Fruit fly (Drosophila melanogaster) whole organism, embryonic: ENCODE results near the gene Coq5.
A peak's percentile ranks its signal among the peaks of the same experiment; 100 is the strongest.

ENCODE experiments used
- Ada2b ChIP-seq: fragments of 200-800 bp; sonication (Bioruptor generic); IDR thresholded peaks from 2 replicates; pipeline ENCODE4 v1.3.6; 2022; ENCODE audit warnings: missing biosample characterization, missing genetic modification characterization
- Atf-2 ChIP-seq: fragments of 200-800 bp; sonication (Bioruptor generic); optimal IDR thresholded peaks from 2 replicates; lab custom pipeline; 2016; ENCODE audit warnings: missing biosample characterization, missing genetic modification characterization
- Atf3 ChIP-seq: fragments of 200-800 bp; sonication (Bioruptor generic); optimal IDR thresholded peaks from 3 replicates; lab custom pipeline; 2016; ENCODE audit warnings: missing biosample characterization, missing genetic modification characterization
- Bteb2 ChIP-seq: fragments of 200-800 bp; sonication (Bioruptor generic); optimal IDR thresholded peaks from 2 replicates; lab custom pipeline; 2016; ENCODE audit warnings: missing biosample characterization, missing genetic modification characterization
- CG10431 ChIP-seq: fragments of 200-800 bp; sonication (Bioruptor generic); optimal IDR thresholded peaks from 3 replicates; lab custom pipeline; 2018; ENCODE audit warnings: missing biosample characterization, mild to moderate bottlenecking, missing genetic modification characterization
- CG10979 ChIP-seq: fragments of 200-800 bp; sonication (Bioruptor generic); optimal IDR thresholded peaks from 2 replicates; lab custom pipeline; 2018; ENCODE audit warnings: missing biosample characterization, mild to moderate bottlenecking, missing genetic modification characterization, moderate library complexity
- CG12155 ChIP-seq: fragments of 200-800 bp; sonication (Bioruptor generic); optimal IDR thresholded peaks from 3 replicates; lab custom pipeline; 2016; ENCODE audit warnings: missing biosample characterization, missing genetic modification characterization
- CG13424 ChIP-seq: fragments of 200-800 bp; sonication (Bioruptor generic); optimal IDR thresholded peaks from 2 replicates; lab custom pipeline; 2019; ENCODE audit warnings: missing biosample characterization, mild to moderate bottlenecking, missing genetic modification characterization, moderate library complexity
- CG13894 ChIP-seq: fragments of 200-800 bp; sonication (Bioruptor generic); optimal IDR thresholded peaks from 3 replicates; lab custom pipeline; 2018; ENCODE audit warnings: missing biosample characterization, mild to moderate bottlenecking, missing genetic modification characterization, moderate library complexity
- CG15479 ChIP-seq: fragments of 200-800 bp; sonication (Bioruptor generic); optimal IDR thresholded peaks from 3 replicates; lab custom pipeline; 2019; ENCODE audit warnings: missing biosample characterization, mild to moderate bottlenecking, missing genetic modification characterization, moderate library complexity
- CG16779 ChIP-seq: fragments of 200-800 bp; sonication (Bioruptor generic); IDR thresholded peaks from 2 replicates; pipeline ENCODE4 v1.3.6; 2022; ENCODE audit warnings: missing biosample characterization, missing genetic modification characterization
- CG17361 ChIP-seq: fragments of 200-800 bp; sonication (Bioruptor generic); IDR thresholded peaks from 3 replicates; pipeline ENCODE4 v1.3.6; 2022; ENCODE audit warnings: missing biosample characterization, missing genetic modification characterization
- CG2202 ChIP-seq: fragments of 200-800 bp; sonication (Bioruptor generic); optimal IDR thresholded peaks from 2 replicates; lab custom pipeline; 2018; ENCODE audit warnings: missing biosample characterization, mild to moderate bottlenecking, missing genetic modification characterization
- CG31388 ChIP-seq: fragments of 200-800 bp; sonication (Bioruptor generic); optimal IDR thresholded peaks from 2 replicates; lab custom pipeline; 2016; ENCODE audit warnings: missing biosample characterization, missing genetic modification characterization
- CG4707 ChIP-seq: fragments of 200-800 bp; sonication (Bioruptor generic); optimal IDR thresholded peaks from 2 replicates; lab custom pipeline; 2018; ENCODE audit warnings: missing biosample characterization, mild to moderate bottlenecking, missing genetic modification characterization, moderate library complexity
- CG6175 ChIP-seq: fragments of 200-800 bp; sonication (Bioruptor generic); IDR thresholded peaks from 3 replicates; pipeline ENCODE4 v1.3.6; 2022; ENCODE audit warnings: missing biosample characterization, missing genetic modification characterization
- CG6813 ChIP-seq: fragments of 200-800 bp; sonication (Bioruptor generic); optimal IDR thresholded peaks from 2 replicates; lab custom pipeline; 2017; ENCODE audit warnings: missing biosample characterization, missing genetic modification characterization, mild to moderate bottlenecking, moderate library complexity, missing genetic modification reagents
- CG8089 ChIP-seq: fragments of 200-800 bp; sonication (Bioruptor generic); optimal IDR thresholded peaks from 3 replicates; lab custom pipeline; 2016; ENCODE audit warnings: missing biosample characterization, missing genetic modification characterization
- CG8924 ChIP-seq: fragments of 200-800 bp; optimal IDR thresholded peaks from 3 replicates; lab custom pipeline; 2019; ENCODE audit warnings: missing biosample characterization, mild to moderate bottlenecking, missing genetic modification characterization, moderate library complexity
- CG8944 ChIP-seq: fragments of 200-800 bp; sonication (Bioruptor generic); optimal IDR thresholded peaks from 3 replicates; lab custom pipeline; 2016; ENCODE audit warnings: missing biosample characterization, missing genetic modification characterization
- Dek ChIP-seq: fragments of 200-800 bp; sonication (Bioruptor generic); optimal IDR thresholded peaks from 3 replicates; lab custom pipeline; 2019; ENCODE audit warnings: missing biosample characterization, mild to moderate bottlenecking, missing genetic modification characterization, moderate library complexity
- Dp ChIP-seq: fragments of 200-800 bp; sonication (Bioruptor generic); optimal IDR thresholded peaks from 2 replicates; lab custom pipeline; 2018; ENCODE audit warnings: missing biosample characterization, mild to moderate bottlenecking, missing genetic modification characterization, moderate library complexity
- Ets65A ChIP-seq: fragments of 200-800 bp; sonication (Bioruptor generic); peaks from one replicate; lab custom pipeline; 2016; ENCODE audit warnings: missing biosample characterization, missing genetic modification characterization
- Ets97D ChIP-seq: fragments of 200-800 bp; sonication (Bioruptor generic); optimal IDR thresholded peaks from 3 replicates; lab custom pipeline; 2016; ENCODE audit warnings: missing biosample characterization, missing genetic modification characterization
- Hmr ChIP-seq: fragments of 200-800 bp; sonication (Bioruptor generic); optimal IDR thresholded peaks from 3 replicates; lab custom pipeline; 2017; ENCODE audit warnings: mild to moderate bottlenecking, missing biosample characterization, missing genetic modification reagents, missing genetic modification characterization
- Lim3 ChIP-seq: fragments of 200-800 bp; sonication (Bioruptor generic); IDR thresholded peaks from 2 replicates; pipeline ENCODE4 v1.3.6; 2022; ENCODE audit warnings: missing biosample characterization, missing genetic modification characterization
- Lpt ChIP-seq: fragments of >200 bp; optimal IDR thresholded peaks from 2 replicates; lab custom pipeline; 2018; ENCODE audit warnings: missing biosample characterization, missing genetic modification characterization
- Oaz ChIP-seq: fragments of 200-800 bp; sonication (Bioruptor generic); IDR thresholded peaks from 2 replicates; pipeline ENCODE4 v1.3.6; 2022; ENCODE audit warnings: missing biosample characterization, missing genetic modification characterization
- Sry-β ChIP-seq: fragments of 200-800 bp; sonication (Bioruptor generic); optimal IDR thresholded peaks from 2 replicates; lab custom pipeline; 2018; ENCODE audit warnings: missing biosample characterization, mild to moderate bottlenecking, missing genetic modification characterization, moderate library complexity
- TFAM ChIP-seq: fragments of 200-800 bp; sonication (Bioruptor generic); optimal IDR thresholded peaks from 2 replicates; lab custom pipeline; 2017; ENCODE audit warnings: missing biosample characterization, missing genetic modification characterization, inconsistent platforms
- chm ChIP-seq: fragments of 200-800 bp; sonication (Bioruptor generic); IDR thresholded peaks from 2 replicates; pipeline ENCODE4 v1.3.6; 2022; ENCODE audit warnings: missing biosample characterization, missing genetic modification characterization
- croc ChIP-seq: fragments of 200-800 bp; sonication (Bioruptor generic); conservative IDR thresholded peaks from 3 replicates; pipeline ENCODE4 v1.3.6; 2022; ENCODE audit warnings: missing biosample characterization, missing genetic modification characterization
- crol ChIP-seq: fragments of 200-800 bp; sonication (Bioruptor generic); IDR thresholded peaks from 2 replicates; pipeline ENCODE4 v1.3.6; 2022; ENCODE audit warnings: missing biosample characterization, missing genetic modification characterization
- dan ChIP-seq: fragments of 200-800 bp; sonication (Bioruptor generic); IDR thresholded peaks from 2 replicates; pipeline ENCODE4 v1.3.6; 2022; ENCODE audit warnings: missing biosample characterization, missing genetic modification characterization
- disco-r ChIP-seq: fragments of 200-800 bp; sonication (Bioruptor generic); optimal IDR thresholded peaks from 2 replicates; lab custom pipeline; 2016; ENCODE audit warnings: missing biosample characterization, missing genetic modification characterization
- dpn ChIP-seq, 2 experiments: fragments of 200-800 bp; sonication (Bioruptor generic); optimal IDR thresholded peaks; 3 replicates each; lab custom pipeline; 2016; ENCODE audit warnings: missing biosample characterization in 2 of 2, missing genetic modification characterization in 2 of 2
- en ChIP-seq: fragments of 200-800 bp; sonication (Bioruptor generic); optimal IDR thresholded peaks from 2 replicates; lab custom pipeline; 2016; ENCODE audit warnings: missing biosample characterization, missing genetic modification characterization
- ewg ChIP-seq: fragments of 200-800 bp; sonication (Bioruptor generic); optimal IDR thresholded peaks from 3 replicates; lab custom pipeline; 2017; ENCODE audit warnings: mild to moderate bottlenecking, missing biosample characterization, missing genetic modification reagents, missing genetic modification characterization
- exex ChIP-seq: fragments of 200-800 bp; sonication (Bioruptor generic); optimal IDR thresholded peaks from 4 replicates; lab custom pipeline; 2018; ENCODE audit warnings: missing biosample characterization, mild to moderate bottlenecking, missing genetic modification characterization, moderate library complexity
- gsb ChIP-seq: fragments of 200-800 bp; sonication (Bioruptor generic); IDR thresholded peaks from 2 replicates; pipeline ENCODE4 v1.3.6; 2022; ENCODE audit warnings: missing biosample characterization, missing genetic modification characterization
- jigr1 ChIP-seq: fragments of 200-800 bp; sonication (Bioruptor generic); IDR thresholded peaks from 3 replicates; pipeline ENCODE4 v1.3.6; 2022; ENCODE audit warnings: missing biosample characterization, missing genetic modification characterization
- lmd ChIP-seq: fragments of 200-800 bp; sonication (Bioruptor generic); IDR thresholded peaks from 2 replicates; pipeline ENCODE4 v1.3.6; 2022; ENCODE audit warnings: missing biosample characterization, missing genetic modification characterization
- org-1 ChIP-seq: fragments of 200-800 bp; sonication (Bioruptor generic); optimal IDR thresholded peaks from 2 replicates; lab custom pipeline; 2017; ENCODE audit warnings: missing biosample characterization, missing genetic modification characterization
- prd ChIP-seq, 3 experiments: fragments of >200 bp in 2 of 3; fragments of 200-800 bp in 1 of 3; sonication (Bioruptor generic) in 1 of 3; optimal IDR thresholded peaks in 2 of 3; IDR thresholded peaks in 1 of 3; 2 replicates in 2 of 3; 3 replicates in 1 of 3; pipeline versions ENCODE4 v1.3.6 to Lab custom; 2017 to 2022; ENCODE audit warnings: missing biosample characterization in 1 of 3, missing genetic modification characterization in 1 of 3
- sc ChIP-seq, 3 experiments: fragments of >200 bp in 2 of 3; fragments of 200-800 bp in 1 of 3; sonication (Bioruptor generic) in 1 of 3; optimal IDR thresholded peaks; 2 replicates in 2 of 3; 3 replicates in 1 of 3; lab custom pipeline; 2017; ENCODE audit warnings: mild to moderate bottlenecking in 1 of 3, missing biosample characterization in 1 of 3, missing genetic modification characterization in 1 of 3, missing genetic modification reagents in 1 of 3
- twi ChIP-seq: fragments of 200-800 bp; optimal IDR thresholded peaks from 2 replicates; lab custom pipeline; 2019; ENCODE audit warnings: missing biosample characterization, mild to moderate bottlenecking, missing genetic modification characterization, moderate library complexity
- unpg ChIP-seq: fragments of 200-800 bp; sonication (Bioruptor generic); optimal IDR thresholded peaks from 3 replicates; lab custom pipeline; 2018; ENCODE audit warnings: missing biosample characterization, mild to moderate bottlenecking, missing genetic modification characterization, moderate library complexity
- vvl ChIP-seq: fragments of 200-800 bp; sonication (Bioruptor generic); IDR thresholded peaks from 2 replicates; pipeline ENCODE4 v1.3.6; 2022; ENCODE audit warnings: missing biosample characterization, missing genetic modification characterization
- wek ChIP-seq: fragments of 200-800 bp; sonication (Bioruptor generic); optimal IDR thresholded peaks from 3 replicates; lab custom pipeline; 2018; ENCODE audit warnings: missing biosample characterization, mild to moderate bottlenecking, missing genetic modification characterization, moderate library complexity
- zen ChIP-seq: fragments of 200-800 bp; sonication (Bioruptor generic); optimal IDR thresholded peaks from 3 replicates; lab custom pipeline; 2018; ENCODE audit warnings: missing biosample characterization, mild to moderate bottlenecking, missing genetic modification characterization, moderate library complexity

Coq5 gene

dm6 chrX:13238294-13238917 lies 44.1 kb upstream of the Coq5 start (continued):
- TF ChIP-seq CG10979 (tag; lab: Kevin White, UChicago) (peak; percentile 33), exex (tag; lab: Kevin White, UChicago) (no peak), CG13894 (tag; lab: Kevin White, UChicago) (no peak), wek (GFP tag; lab: Kevin White, UChicago) (no peak), CG12155 (GFP tag; lab: Kevin White, UChicago) (no peak), org-1 (GFP tag; lab: Kevin White, UChicago) (no peak), Lpt (GFP tag; lab: Kevin White, UChicago) (no peak), dpn (GFP tag; optimal IDR thresholded peaks at IDR 0.05; lab: Kevin White, UChicago) (peak in 1 of 2 experiments; percentile 7), Ada2b (GFP tag; lab: Robert Waterston, UW) (no peak), CG8944 (no peak), Ets65A (GFP tag; lab: Kevin White, UChicago) (peak; percentile 69), ewg (GFP tag; lab: Kevin White, UChicago) (no peak), CG17361 (0 out of 3 replicates have a peak, but pooled peaks have one; percentile 18), Ets97D (GFP tag; lab: Kevin White, UChicago) (no peak), disco-r (no peak), CG16779 (GFP tag; lab: Robert Waterston, UW) (no peak), CG8924 (tag; lab: Kevin White, UChicago) (peak; percentile 7), lmd (GFP tag; lab: Robert Waterston, UW) (no peak), prd (optimal IDR thresholded peaks at IDR 0.05; lab: Kevin White, UChicago) (no peak), prd (GFP tag; IDR thresholded peaks at IDR 0.05; lab: Robert Waterston, UW) (peak; percentile 52; the same call in 2 of the 3 replicates), Bteb2 (GFP tag; lab: Kevin White, UChicago) (no peak), CG6175 (GFP tag; lab: Robert Waterston, UW) (no peak), CG2202 (no peak), dan (GFP tag; lab: Robert Waterston, UW) (no peak), CG31388 (no peak), Dp (GFP tag; lab: Kevin White, UChicago) (no peak), sc (optimal IDR thresholded peaks at IDR 0.05; lab: Kevin White, UChicago) (no peak), sc (GFP tag; optimal IDR thresholded peaks at IDR 0.05; lab: Kevin White, UChicago) (no peak), Atf-2 (GFP tag; lab: Kevin White, UChicago) (no peak), gsb (GFP tag; lab: Robert Waterston, UW) (no peak), en (GFP tag; lab: Kevin White, UChicago) (no peak), zen (tag; lab: Kevin White, UChicago) (no peak), Oaz (no peak), CG8089 (GFP tag; lab: Kevin White, UChicago) (no peak), TFAM (no peak), unpg (GFP tag; lab: Kevin White, UChicago) (peak; percentile 39), Atf3 (no peak), jigr1 (GFP tag; lab: Robert Waterston, UW) (no peak), CG15479 (GFP tag; lab: Kevin White, UChicago) (peak; percentile 21), CG10431 (GFP tag; lab: Kevin White, UChicago) (no peak), CG6813 (GFP tag; lab: Kevin White, UChicago) (no peak), twi (tag; lab: Kevin White, UChicago) (no peak), crol (GFP tag; lab: Robert Waterston, UW) (peak; percentile 83), chm (GFP tag; lab: Robert Waterston, UW) (no peak; the same call in 1 of the 2 replicates), CG13424 (tag; lab: Kevin White, UChicago) (peak; percentile 23), Lim3 (GFP tag; lab: Robert Waterston, UW) (no peak), croc (no peak), Dek (tag; lab: Kevin White, UChicago) (no peak), CG4707 (GFP tag; lab: Kevin White, UChicago) (no peak), Sry-β (no peak), Hmr (GFP tag; lab: Kevin White, UChicago) (no peak), vvl (GFP tag; lab: Robert Waterston, UW) (peak; percentile 64; the same call in 1 of the 2 replicates)
